Fruit fly (Drosophila melanogaster) whole organism, prepupa: ENCODE data around the gene CG16865.

ENCODE experiments used
- CG10631 ChIP-seq: fragments of 200-800 bp; sonication (Bioruptor generic); optimal IDR thresholded peaks from 2 replicates; lab custom pipeline; 2016; ENCODE audit warnings: missing biosample characterization, missing genetic modification characterization
- CG10669 ChIP-seq: fragments of 200-800 bp; sonication (Bioruptor generic); optimal IDR thresholded peaks from 3 replicates; lab custom pipeline; 2018; ENCODE audit warnings: missing biosample characterization, mild to moderate bottlenecking, missing genetic modification characterization, moderate library complexity
- CG11294 ChIP-seq: fragments of 200-800 bp; sonication (Bioruptor generic); IDR thresholded peaks from 2 replicates; pipeline ENCODE4 v1.3.6; 2022; ENCODE audit warnings: missing biosample characterization, missing genetic modification characterization
- CG11762 ChIP-seq: fragments of 200-800 bp; sonication (Bioruptor generic); optimal IDR thresholded peaks from 3 replicates; lab custom pipeline; 2016; ENCODE audit warnings: missing biosample characterization, missing genetic modification characterization; ENCODE audit not compliant: insufficient read depth
- CG11902 ChIP-seq: fragments of 200-800 bp; sonication (Bioruptor generic); optimal IDR thresholded peaks from 3 replicates; lab custom pipeline; 2016; ENCODE audit warnings: missing biosample characterization, missing genetic modification characterization
- CG15336 ChIP-seq: fragments of 200-800 bp; sonication (Bioruptor generic); IDR thresholded peaks from 2 replicates; pipeline ENCODE4 v1.3.6; 2022; ENCODE audit warnings: missing biosample characterization, missing genetic modification characterization
- CG1621 ChIP-seq: fragments of 200-800 bp; sonication (Bioruptor generic); optimal IDR thresholded peaks from 3 replicates; lab custom pipeline; 2018; ENCODE audit warnings: missing biosample characterization, mild to moderate bottlenecking, missing genetic modification characterization
- CG3032 ChIP-seq: fragments of 200-800 bp; optimal IDR thresholded peaks from 2 replicates; lab custom pipeline; 2019; ENCODE audit warnings: missing biosample characterization, mild to moderate bottlenecking, missing genetic modification characterization, moderate library complexity
- CG31627 ChIP-seq: fragments of 200-800 bp; sonication (Bioruptor generic); optimal IDR thresholded peaks from 3 replicates; lab custom pipeline; 2016; ENCODE audit warnings: missing biosample characterization, missing genetic modification characterization
- CG32006 ChIP-seq: fragments of 200-800 bp; sonication (Bioruptor generic); optimal IDR thresholded peaks from 3 replicates; lab custom pipeline; 2017; ENCODE audit warnings: missing biosample characterization, mild to moderate bottlenecking, missing genetic modification characterization
- CG34406 ChIP-seq: fragments of 200-800 bp; sonication (Bioruptor generic); optimal IDR thresholded peaks from 3 replicates; lab custom pipeline; 2016; ENCODE audit warnings: missing biosample characterization, missing genetic modification characterization
- CG3919 ChIP-seq: fragments of 200-800 bp; sonication (Bioruptor generic); optimal IDR thresholded peaks from 3 replicates; lab custom pipeline; 2016; ENCODE audit warnings: missing biosample characterization, missing genetic modification characterization
- CG4318 ChIP-seq: fragments of 200-800 bp; sonication (Bioruptor generic); optimal IDR thresholded peaks from 3 replicates; lab custom pipeline; 2017; ENCODE audit warnings: missing biosample characterization, mild to moderate bottlenecking, missing genetic modification characterization
- CG6276 ChIP-seq: fragments of 200-800 bp; sonication (Bioruptor generic); optimal IDR thresholded peaks from 2 replicates; lab custom pipeline; 2017; ENCODE audit warnings: missing biosample characterization, mild to moderate bottlenecking, missing genetic modification characterization
- CG6792 ChIP-seq: fragments of 200-800 bp; sonication (Bioruptor generic); optimal IDR thresholded peaks from 3 replicates; lab custom pipeline; 2016; ENCODE audit warnings: missing biosample characterization, missing genetic modification characterization
- CG6808 ChIP-seq: fragments of 200-800 bp; sonication (Bioruptor generic); optimal IDR thresholded peaks from 3 replicates; lab custom pipeline; 2017; ENCODE audit warnings: missing biosample characterization, missing genetic modification characterization, mild to moderate bottlenecking, moderate library complexity, missing genetic modification reagents
- CG7368 ChIP-seq: fragments of 200-800 bp; sonication (Bioruptor generic); optimal IDR thresholded peaks from 3 replicates; lab custom pipeline; 2016; ENCODE audit warnings: missing biosample characterization, missing genetic modification characterization
- CG8119 ChIP-seq: fragments of 200-800 bp; sonication (Bioruptor generic); IDR thresholded peaks from 3 replicates; pipeline ENCODE4 v1.3.6; 2022; ENCODE audit warnings: missing biosample characterization, missing genetic modification characterization
- CG8319 ChIP-seq: fragments of 200-800 bp; sonication (Bioruptor generic); optimal IDR thresholded peaks from 3 replicates; lab custom pipeline; 2016; ENCODE audit warnings: missing biosample characterization, missing genetic modification characterization
- CG8632 ChIP-seq: fragments of 200-800 bp; sonication (Bioruptor generic); optimal IDR thresholded peaks from 3 replicates; lab custom pipeline; 2016; ENCODE audit warnings: missing biosample characterization, missing genetic modification characterization
- CG9139 ChIP-seq: fragments of 200-800 bp; sonication (Bioruptor generic); optimal IDR thresholded peaks from 3 replicates; lab custom pipeline; 2017; ENCODE audit warnings: missing biosample characterization, mild to moderate bottlenecking, missing genetic modification characterization
- Eip75B ChIP-seq: fragments of 200-800 bp; sonication (Bioruptor generic); optimal IDR thresholded peaks from 3 replicates; lab custom pipeline; 2016; ENCODE audit warnings: missing biosample characterization, missing genetic modification characterization
- Eip93F ChIP-seq: fragments of 200-800 bp; sonication (Bioruptor generic); optimal IDR thresholded peaks from 2 replicates; lab custom pipeline; 2016; ENCODE audit warnings: missing biosample characterization, mild to moderate bottlenecking, missing genetic modification characterization
- Ets21C ChIP-seq: fragments of 200-800 bp; sonication (Bioruptor generic); optimal IDR thresholded peaks from 3 replicates; lab custom pipeline; 2016; ENCODE audit warnings: missing biosample characterization, missing genetic modification characterization
- Ets96B ChIP-seq: fragments of 200-800 bp; optimal IDR thresholded peaks from 2 replicates; lab custom pipeline; 2019; ENCODE audit warnings: missing biosample characterization, mild to moderate bottlenecking, missing genetic modification characterization, moderate library complexity
- Gug ChIP-seq: fragments of 200-800 bp; sonication (Bioruptor generic); IDR thresholded peaks from 2 replicates; pipeline ENCODE4 v1.3.6; 2022; ENCODE audit warnings: missing biosample characterization, missing genetic modification characterization
- Hr39 ChIP-seq: fragments of 200-800 bp; sonication (Bioruptor generic); optimal IDR thresholded peaks from 2 replicates; lab custom pipeline; 2016; ENCODE audit warnings: missing biosample characterization, missing genetic modification characterization
- Hr4 ChIP-seq: fragments of 200-800 bp; sonication (Bioruptor generic); optimal IDR thresholded peaks from 3 replicates; lab custom pipeline; 2016; ENCODE audit warnings: missing biosample characterization, missing genetic modification characterization
- Lpt ChIP-seq: fragments of 200-800 bp; sonication (Bioruptor generic); optimal IDR thresholded peaks from 3 replicates; lab custom pipeline; 2016; ENCODE audit warnings: missing biosample characterization, missing genetic modification characterization
- Met ChIP-seq: fragments of 200-800 bp; sonication (Bioruptor generic); optimal IDR thresholded peaks from 3 replicates; lab custom pipeline; 2016; ENCODE audit warnings: missing biosample characterization, missing genetic modification characterization
- OdsH ChIP-seq: fragments of 200-800 bp; sonication (Bioruptor generic); optimal IDR thresholded peaks from 3 replicates; lab custom pipeline; 2016; ENCODE audit warnings: missing biosample characterization, missing genetic modification characterization
- Smox ChIP-seq: fragments of 200-800 bp; sonication (Bioruptor generic); optimal IDR thresholded peaks from 3 replicates; lab custom pipeline; 2016; ENCODE audit warnings: missing biosample characterization, missing genetic modification characterization
- Sox102F ChIP-seq: fragments of 200-800 bp; sonication (Bioruptor generic); optimal IDR thresholded peaks from 2 replicates; lab custom pipeline; 2016; ENCODE audit warnings: missing biosample characterization, mild to moderate bottlenecking, missing genetic modification characterization
- Sox14 ChIP-seq: fragments of 200-800 bp; sonication (Bioruptor generic); optimal IDR thresholded peaks from 3 replicates; lab custom pipeline; 2016; ENCODE audit warnings: missing biosample characterization, missing genetic modification characterization
- Sox15 ChIP-seq: fragments of 200-800 bp; sonication (Bioruptor generic); optimal IDR thresholded peaks from 3 replicates; lab custom pipeline; 2016; ENCODE audit warnings: missing biosample characterization, missing genetic modification characterization
- achi ChIP-seq: fragments of 200-800 bp; sonication (Bioruptor generic); optimal IDR thresholded peaks from 3 replicates; lab custom pipeline; 2016; ENCODE audit warnings: missing biosample characterization, missing genetic modification characterization
- acj6 ChIP-seq: fragments of 200-800 bp; sonication (Bioruptor generic); optimal IDR thresholded peaks from 3 replicates; lab custom pipeline; 2016; ENCODE audit warnings: missing biosample characterization, missing genetic modification characterization
- cyc ChIP-seq: fragments of 200-800 bp; sonication (Bioruptor generic); optimal IDR thresholded peaks from 3 replicates; lab custom pipeline; 2016; ENCODE audit warnings: missing biosample characterization, missing genetic modification characterization
- dac ChIP-seq: fragments of 200-800 bp; sonication (Bioruptor generic); optimal IDR thresholded peaks from 2 replicates; lab custom pipeline; 2017; ENCODE audit warnings: missing biosample characterization, mild to moderate bottlenecking, missing genetic modification characterization
- dsx ChIP-seq: fragments of 200-800 bp; optimal IDR thresholded peaks from 3 replicates; lab custom pipeline; 2019; ENCODE audit warnings: missing biosample characterization, mild to moderate bottlenecking, missing genetic modification characterization, moderate library complexity; ENCODE audit not compliant: poor library complexity, severe bottlenecking
- eg ChIP-seq: fragments of 200-800 bp; sonication (Bioruptor generic); IDR thresholded peaks from 3 replicates; pipeline ENCODE4 v1.3.6; 2022; ENCODE audit warnings: missing biosample characterization, missing genetic modification characterization
- esn ChIP-seq: fragments of 200-800 bp; sonication (Bioruptor generic); optimal IDR thresholded peaks from 2 replicates; lab custom pipeline; 2016; ENCODE audit warnings: missing biosample characterization, mild to moderate bottlenecking, missing genetic modification characterization, moderate library complexity
- fkh ChIP-seq: fragments of 200-800 bp; sonication (Bioruptor generic); optimal IDR thresholded peaks from 3 replicates; lab custom pipeline; 2017; ENCODE audit warnings: missing biosample characterization, mild to moderate bottlenecking, missing genetic modification characterization, moderate library complexity
- lz ChIP-seq: fragments of 200-800 bp; sonication (Bioruptor generic); optimal IDR thresholded peaks from 3 replicates; lab custom pipeline; 2016; ENCODE audit warnings: missing biosample characterization, missing genetic modification characterization
- net ChIP-seq: fragments of 200-800 bp; sonication (Bioruptor generic); optimal IDR thresholded peaks from 3 replicates; lab custom pipeline; 2016; ENCODE audit warnings: missing biosample characterization, missing genetic modification characterization
- pdm3 ChIP-seq: fragments of 200-800 bp; sonication (Bioruptor generic); optimal IDR thresholded peaks from 3 replicates; lab custom pipeline; 2016; ENCODE audit warnings: missing biosample characterization, missing genetic modification characterization
- salr ChIP-seq, 2 experiments: fragments of 200-800 bp; sonication (Bioruptor generic); optimal IDR thresholded peaks; 3 replicates each; lab custom pipeline; 2016 to 2018; ENCODE audit warnings: missing biosample characterization in 2 of 2, missing genetic modification characterization in 2 of 2, mild to moderate bottlenecking in 1 of 2
- spab ChIP-seq: fragments of 200-800 bp; sonication (Bioruptor generic); optimal IDR thresholded peaks from 2 replicates; lab custom pipeline; 2017; ENCODE audit warnings: missing biosample characterization, mild to moderate bottlenecking, missing genetic modification characterization, missing genetic modification reagents
- ss ChIP-seq, 2 experiments: fragments of 200-800 bp; sonication (Bioruptor generic); optimal IDR thresholded peaks; 2 replicates in 1 of 2; 3 replicates in 1 of 2; lab custom pipeline; 2017 to 2018; ENCODE audit warnings: mild to moderate bottlenecking in 2 of 2, missing biosample characterization in 2 of 2, missing genetic modification characterization in 2 of 2, moderate library complexity in 1 of 2
- svp ChIP-seq: fragments of 200-800 bp; sonication (Bioruptor generic); peaks from one replicate; lab custom pipeline; 2016; ENCODE audit warnings: missing biosample characterization, missing genetic modification characterization
- topi ChIP-seq: fragments of 200-800 bp; sonication (Bioruptor generic); optimal IDR thresholded peaks from 3 replicates; lab custom pipeline; 2016; ENCODE audit warnings: missing biosample characterization, missing genetic modification characterization
- vri ChIP-seq: fragments of 200-800 bp; sonication (Bioruptor generic); optimal IDR thresholded peaks from 3 replicates; lab custom pipeline; 2016; ENCODE audit warnings: missing biosample characterization, mild to moderate bottlenecking, missing genetic modification characterization

The CG16865 gene

dm6 chr2L:13839744-13840151 is 28.4 kb downstream of the CG16865 start:
- TF ChIP-seq eg (peak; percentile 89; the same call in 2 of the 3 replicates), CG3919 (GFP tag; lab: Kevin White, UChicago) (peak; percentile 92), CG6276 (GFP tag; lab: Kevin White, UChicago) (peak; percentile 88), dac (GFP tag; lab: Kevin White, UChicago) (peak; percentile 75), Eip75B (GFP tag; lab: Kevin White, UChicago) (peak; percentile 92), pdm3 (GFP tag; lab: Kevin White, UChicago) (peak; percentile 91), svp (GFP tag; lab: Kevin White, UChicago) (peak; percentile 93), Sox102F (peak; percentile 91), CG10669 (peak; percentile 82), Ets21C (GFP tag; lab: Kevin White, UChicago) (peak; percentile 88), Hr39 (GFP tag; lab: Kevin White, UChicago) (peak; percentile 94), CG31627 (GFP tag; lab: Kevin White, UChicago) (peak; percentile 94), Ets96B (tag; lab: Kevin White, UChicago) (peak; percentile 82), ss (GFP tag; optimal IDR thresholded peaks at IDR 0.05; lab: Kevin White, UChicago) (peak in 1 of 2 experiments; percentile 79), esn (GFP tag; lab: Kevin White, UChicago) (peak; percentile 97), CG10631 (peak; percentile 88), acj6 (peak; percentile 92), fkh (GFP tag; lab: Kevin White, UChicago) (no peak), Gug (GFP tag; lab: Robert Waterston, UW) (peak; percentile 80), CG6792 (GFP tag; lab: Kevin White, UChicago) (peak; percentile 89), CG9139 (GFP tag; lab: Kevin White, UChicago) (no peak), CG11902 (peak; percentile 77), Eip93F (GFP tag; lab: Kevin White, UChicago) (peak; percentile 74), Lpt (GFP tag; lab: Kevin White, UChicago) (peak; percentile 93), cyc (peak; percentile 91), topi (GFP tag; lab: Kevin White, UChicago) (peak; percentile 95), CG7368 (peak; percentile 72), net (peak; percentile 92), CG8632 (GFP tag; lab: Kevin White, UChicago) (peak; percentile 91), vri (GFP tag; lab: Kevin White, UChicago) (peak; percentile 77), lz (GFP tag; lab: Kevin White, UChicago) (peak; percentile 94), salr (GFP tag; optimal IDR thresholded peaks at IDR 0.05; lab: Kevin White, UChicago) (peak; percentile 15 to 92), CG6808 (peak; percentile 79), CG1621 (tag; lab: Kevin White, UChicago) (peak; percentile 71), CG34406 (GFP tag; lab: Kevin White, UChicago) (peak; percentile 90), Smox (GFP tag; lab: Kevin White, UChicago) (peak; percentile 93), CG11294 (GFP tag; lab: Robert Waterston, UW) (peak; percentile 87), OdsH (peak; percentile 93), CG8119 (GFP tag; lab: Robert Waterston, UW) (peak; percentile 96), Hr4 (GFP tag; lab: Kevin White, UChicago) (peak; percentile 95), achi (peak; percentile 91), Sox14 (GFP tag; lab: Kevin White, UChicago) (peak; percentile 93), CG32006 (GFP tag; lab: Kevin White, UChicago) (peak; percentile 95), dsx (GFP tag; lab: Kevin White, UChicago) (peak; percentile 82), CG3032 (tag; lab: Kevin White, UChicago) (peak; percentile 84), spab (peak; percentile 77), CG8319 (peak; percentile 77), CG4318 (GFP tag; lab: Kevin White, UChicago) (peak; percentile 90), CG15336 (peak; percentile 94), Met (GFP tag; lab: Kevin White, UChicago) (peak; percentile 96), Sox15 (GFP tag; lab: Kevin White, UChicago) (peak; percentile 82), CG11762 (GFP tag; lab: Kevin White, UChicago) (peak; percentile 88)
